Worm (Caenorhabditis elegans) whole organism, L2 larva: ENCODE data around the gene Y54G2A.48.

ENCODE experiments used
- C34F6.9 ChIP-seq: fragments of 150-350 bp; optimal IDR thresholded peaks from 2 replicates; lab custom pipeline; 2014; ENCODE audit warnings: missing biosample characterization, missing genetic modification characterization
- R02D3.7 ChIP-seq: fragments of 150-350 bp; optimal IDR thresholded peaks from 2 replicates; lab custom pipeline; 2014; ENCODE audit warnings: missing biosample characterization, missing genetic modification characterization
- Y55F3AM.14 ChIP-seq: fragments of 200-800 bp; sonication (Bioruptor generic); optimal IDR thresholded peaks from 2 replicates; lab custom pipeline; 2018; ENCODE audit warnings: mild to moderate bottlenecking, missing genetic modification characterization, missing compliant biosample characterization
- ZK546.5 ChIP-seq: sonication (generic microtip); optimal IDR thresholded peaks from 2 replicates; lab custom pipeline; 2017; ENCODE audit warnings: missing biosample characterization, missing genetic modification characterization
- alr-1 ChIP-seq: fragments of 150-350 bp; optimal IDR thresholded peaks from 2 replicates; lab custom pipeline; 2014; ENCODE audit warnings: missing biosample characterization, missing genetic modification characterization
- aly-2 ChIP-seq: fragments of 150-350 bp; optimal IDR thresholded peaks from 2 replicates; lab custom pipeline; 2014; ENCODE audit warnings: missing biosample characterization, missing genetic modification characterization
- ama-1 ChIP-seq: fragments of 150-350 bp; optimal IDR thresholded peaks from 2 replicates; lab custom pipeline; 2018; ENCODE audit warnings: inconsistent platforms
- ceh-16 ChIP-seq: fragments of 150-350 bp; optimal IDR thresholded peaks from 2 replicates; lab custom pipeline; 2014; ENCODE audit warnings: missing biosample characterization, missing genetic modification characterization
- ceh-82 ChIP-seq: fragments of 150-350 bp; optimal IDR thresholded peaks from 2 replicates; lab custom pipeline; 2014; ENCODE audit warnings: missing biosample characterization, missing genetic modification characterization
- crh-2 ChIP-seq: sonication (generic microtip); optimal IDR thresholded peaks from 2 replicates; lab custom pipeline; 2017; ENCODE audit warnings: missing biosample characterization, missing genetic modification characterization
- dmd-4 ChIP-seq: sonication (generic microtip); optimal IDR thresholded peaks from 2 replicates; lab custom pipeline; 2017; ENCODE audit warnings: missing biosample characterization, missing genetic modification characterization
- elt-1 ChIP-seq: fragments of 150-350 bp; optimal IDR thresholded peaks from 2 replicates; lab custom pipeline; 2014; ENCODE audit warnings: missing biosample characterization, missing genetic modification characterization
- elt-3 ChIP-seq: sonication (generic microtip); optimal IDR thresholded peaks from 2 replicates; lab custom pipeline; 2017; ENCODE audit warnings: missing biosample characterization, missing genetic modification characterization
- fos-1 ChIP-seq: fragments of 150-350 bp; optimal IDR thresholded peaks from 2 replicates; lab custom pipeline; 2014; ENCODE audit warnings: missing biosample characterization, missing genetic modification characterization
- gmeb-1 ChIP-seq: fragments of 150-350 bp; optimal IDR thresholded peaks from 2 replicates; lab custom pipeline; 2014; ENCODE audit warnings: missing biosample characterization, missing genetic modification characterization
- lin-11 ChIP-seq: fragments of 150-350 bp; sonication (generic microtip); optimal IDR thresholded peaks from 2 replicates; lab custom pipeline; 2014; ENCODE audit warnings: missing biosample characterization, missing genetic modification characterization, inconsistent platforms, mixed read lengths
- lin-13 ChIP-seq: fragments of 150-350 bp; optimal IDR thresholded peaks from 2 replicates; lab custom pipeline; 2014; ENCODE audit warnings: missing biosample characterization, missing genetic modification reagents, missing genetic modification characterization
- lin-39 ChIP-seq: fragments of 150-350 bp; optimal IDR thresholded peaks from 2 replicates; lab custom pipeline; 2014; ENCODE audit warnings: missing biosample characterization, missing genetic modification reagents, missing genetic modification characterization
- lsy-2 ChIP-seq, 2 experiments: fragments of 150-350 bp in 1 of 2; sonication (generic microtip) in 1 of 2; optimal IDR thresholded peaks; 2 replicates each; lab custom pipeline; 2014 to 2017; ENCODE audit warnings: missing biosample characterization in 2 of 2, missing genetic modification characterization in 2 of 2
- mab-5 ChIP-seq: fragments of 150-350 bp; optimal IDR thresholded peaks from 2 replicates; lab custom pipeline; 2014; ENCODE audit warnings: missing biosample characterization, missing genetic modification characterization
- mdl-1 ChIP-seq, 2 experiments: fragments of 150-350 bp in 1 of 2; sonication (generic microtip) in 1 of 2; optimal IDR thresholded peaks; 2 replicates each; lab custom pipeline; 2017; ENCODE audit warnings: missing biosample characterization in 2 of 2, missing genetic modification characterization in 2 of 2
- nhr-11 ChIP-seq: fragments of 150-350 bp; optimal IDR thresholded peaks from 2 replicates; lab custom pipeline; 2014; ENCODE audit warnings: missing biosample characterization, missing genetic modification characterization
- nhr-12 ChIP-seq: fragments of 150-350 bp; optimal IDR thresholded peaks from 2 replicates; lab custom pipeline; 2014; ENCODE audit warnings: missing biosample characterization, missing genetic modification characterization
- nhr-129 ChIP-seq: fragments of 150-350 bp; optimal IDR thresholded peaks from 2 replicates; lab custom pipeline; 2014; ENCODE audit warnings: missing biosample characterization, missing genetic modification characterization
- nhr-21 ChIP-seq: fragments of 150-350 bp; optimal IDR thresholded peaks from 2 replicates; lab custom pipeline; 2014; ENCODE audit warnings: missing biosample characterization, missing genetic modification characterization
- nhr-23 ChIP-seq: fragments of 150-350 bp; optimal IDR thresholded peaks from 2 replicates; lab custom pipeline; 2014; ENCODE audit warnings: missing biosample characterization, missing genetic modification reagents, missing genetic modification characterization
- nhr-237 ChIP-seq: fragments of 150-350 bp; optimal IDR thresholded peaks from 2 replicates; lab custom pipeline; 2014; ENCODE audit warnings: missing biosample characterization, missing genetic modification characterization
- nhr-6 ChIP-seq: fragments of 150-350 bp; optimal IDR thresholded peaks from 2 replicates; lab custom pipeline; 2014; ENCODE audit warnings: missing biosample characterization, missing genetic modification characterization
- sem-4 ChIP-seq: fragments of 150-350 bp; optimal IDR thresholded peaks from 2 replicates; lab custom pipeline; 2014; ENCODE audit warnings: missing biosample characterization, missing genetic modification reagents, missing genetic modification characterization
- skn-1 ChIP-seq: sonication (generic microtip); optimal IDR thresholded peaks from 2 replicates; lab custom pipeline; 2017; ENCODE audit warnings: missing biosample characterization, missing genetic modification characterization
- sma-3 ChIP-seq: sonication (generic microtip); optimal IDR thresholded peaks from 2 replicates; lab custom pipeline; 2016; ENCODE audit warnings: missing genetic modification reagents, missing genetic modification characterization, missing compliant biosample characterization
- sma-9 ChIP-seq, 2 experiments: fragments of 150-350 bp in 1 of 2; sonication (generic microtip) in 1 of 2; optimal IDR thresholded peaks; 2 replicates each; lab custom pipeline; 2014 to 2016; ENCODE audit warnings: missing genetic modification characterization in 2 of 2, mild to moderate bottlenecking in 1 of 2, missing biosample characterization in 1 of 2, missing compliant biosample characterization in 1 of 2, missing genetic modification reagents in 1 of 2, moderate library complexity in 1 of 2
- snpc-4 ChIP-seq: fragments of 150-350 bp; optimal IDR thresholded peaks from 2 replicates; lab custom pipeline; 2014; ENCODE audit warnings: missing biosample characterization, missing genetic modification characterization
- unc-39 ChIP-seq: fragments of 150-350 bp; optimal IDR thresholded peaks from 2 replicates; lab custom pipeline; 2014; ENCODE audit warnings: missing biosample characterization, missing genetic modification characterization
- unc-62 ChIP-seq: fragments of 150-350 bp; optimal IDR thresholded peaks from 2 replicates; lab custom pipeline; 2014; ENCODE audit warnings: missing biosample characterization, missing genetic modification reagents, missing genetic modification characterization
- ztf-11 ChIP-seq: sonication (generic microtip); optimal IDR thresholded peaks from 2 replicates; lab custom pipeline; 2017; ENCODE audit warnings: missing biosample characterization, missing genetic modification characterization
- ztf-4 ChIP-seq: fragments of 150-350 bp; optimal IDR thresholded peaks from 2 replicates; lab custom pipeline; 2014; ENCODE audit warnings: missing biosample characterization, missing genetic modification characterization

The Y54G2A.48 gene

ce11 chrIV:2832587-2832986 is at the start of gene Y54G2A.48, which contains the start of gene pudl-1:
TSS of gene Y54G2A.48 (minus strand) at chrIV:2832687.
TSS of gene pudl-1 (plus strand) at chrIV:2832906.
- TF ChIP-seq aly-2 (tag; lab: Kevin White, UChicago): no peak
- no peak for TF ChIP-seq nhr-21

- TF ChIP-seq ztf-11 (tag; lab: Kevin White, UChicago): no peak
- TF ChIP-seq dmd-4 (tag; lab: Kevin White, UChicago): no peak
- TF ChIP-seq nhr-23 (tag; lab: Kevin White, UChicago): no peak
- no peak for TF ChIP-seq mdl-1 (tag; optimal IDR thresholded peaks at IDR 0.05; lab: Kevin White, UChicago)
- TF ChIP-seq unc-62 (GFP tag; lab: Kevin White, UChicago): no peak
- no peak for TF ChIP-seq sma-9 (GFP tag; optimal IDR thresholded peaks at IDR 0.05; lab: Kevin White, UChicago)
- no peak for TF ChIP-seq sma-9 (tag; optimal IDR thresholded peaks at IDR 0.05; lab: Kevin White, UChicago)
- no peak for TF ChIP-seq C34F6.9 (tag; lab: Kevin White, UChicago)
- TF ChIP-seq Y55F3AM.14 (GFP tag; lab: Kevin White, UChicago): no peak
- TF ChIP-seq nhr-129 (tag; lab: Kevin White, UChicago): no peak
- TF ChIP-seq sma-3: no peak
- no peak for TF ChIP-seq nhr-21
- TF ChIP-seq elt-1 (tag; lab: Kevin White, UChicago): no peak
- no peak for TF ChIP-seq nhr-12
- TF ChIP-seq mab-5 (tag; lab: Kevin White, UChicago): no peak
- TF ChIP-seq skn-1 (tag; lab: Kevin White, UChicago): no peak
- TF ChIP-seq fos-1 (tag; lab: Kevin White, UChicago): no peak
- TF ChIP-seq unc-39 (tag; lab: Kevin White, UChicago): no peak
- TF ChIP-seq nhr-11: no peak
These were observed 32.3 kb upstream of the Y54G2A.48 start, which contains the start of gene Y54G2A.16 for ce11 chrIV:2864743-2865142. TSS of gene Y54G2A.16 (minus strand) at chrIV:2864843.

DNA sequence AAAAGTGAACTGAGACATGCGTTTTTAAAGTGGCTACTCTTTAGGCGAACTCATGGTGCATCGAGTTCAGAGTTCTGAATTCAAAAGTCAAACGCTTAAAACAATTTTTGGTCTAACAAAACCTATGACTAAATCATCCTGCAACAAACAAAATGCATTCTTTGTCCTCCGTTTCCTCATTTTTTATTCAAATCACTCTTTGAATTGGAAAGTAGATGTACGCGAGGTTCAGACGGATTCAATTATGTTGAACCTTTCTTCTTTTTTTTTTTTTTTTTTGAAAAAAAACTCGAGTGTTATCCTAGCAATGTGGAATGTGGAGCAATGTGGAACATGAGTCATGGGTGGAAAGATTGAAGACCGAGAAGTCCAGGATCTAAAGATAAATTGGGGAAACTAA is 26.2 kb upstream of the Y54G2A.48 start:
- TF ChIP-seq nhr-129 (tag; lab: Kevin White, UChicago): no peak
- TF ChIP-seq ztf-4 (tag; lab: Kevin White, UChicago): no peak
- no peak for TF ChIP-seq mab-5 (tag; lab: Kevin White, UChicago)
- TF ChIP-seq lin-39: no peak
- TF ChIP-seq nhr-23 (tag; lab: Kevin White, UChicago): no peak
- no peak for TF ChIP-seq R02D3.7
- no peak for TF ChIP-seq ZK546.5 (tag; lab: Kevin White, UChicago)
- no peak for TF ChIP-seq gmeb-1 (tag; lab: Kevin White, UChicago)
- no peak for TF ChIP-seq sma-9 (GFP tag; optimal IDR thresholded peaks at IDR 0.05; lab: Kevin White, UChicago)
- no peak for TF ChIP-seq sma-9 (tag; optimal IDR thresholded peaks at IDR 0.05; lab: Kevin White, UChicago)
- no peak for TF ChIP-seq ceh-16
- no peak for TF ChIP-seq unc-39 (tag; lab: Kevin White, UChicago)
- TF ChIP-seq nhr-21: no peak
- no peak for TF ChIP-seq lin-13
- TF ChIP-seq snpc-4 (tag; lab: Kevin White, UChicago): no peak
- TF ChIP-seq lsy-2 (tag; optimal IDR thresholded peaks at IDR 0.05; lab: Kevin White, UChicago): no peak
- no peak for TF ChIP-seq elt-3 (tag; lab: Kevin White, UChicago)
- no peak for TF ChIP-seq aly-2 (tag; lab: Kevin White, UChicago)
- no peak for TF ChIP-seq mdl-1 (tag; optimal IDR thresholded peaks at IDR 0.05; lab: Kevin White, UChicago)
- TF ChIP-seq nhr-6 (tag; lab: Kevin White, UChicago): no peak
- no peak for TF ChIP-seq nhr-237

- TF ChIP-seq ztf-11 (tag; lab: Kevin White, UChicago): no peak
- no peak for TF ChIP-seq ama-1
- no peak for TF ChIP-seq nhr-6 (tag; lab: Kevin White, UChicago)
- TF ChIP-seq elt-3 (tag; lab: Kevin White, UChicago): no peak
- no peak for TF ChIP-seq mab-5 (tag; lab: Kevin White, UChicago)
- TF ChIP-seq snpc-4 (tag; lab: Kevin White, UChicago): no peak
- peak; percentile 78 for TF ChIP-seq sma-9 (GFP tag; optimal IDR thresholded peaks at IDR 0.05; lab: Kevin White, UChicago)
- no peak for TF ChIP-seq sma-9 (tag; optimal IDR thresholded peaks at IDR 0.05; lab: Kevin White, UChicago)
- TF ChIP-seq ceh-82 (tag; lab: Kevin White, UChicago): no peak
- peak; percentile 3 for TF ChIP-seq gmeb-1 (tag; lab: Kevin White, UChicago)
- TF ChIP-seq fos-1 (tag; lab: Kevin White, UChicago): peak; percentile 70
- no peak for TF ChIP-seq R02D3.7
- TF ChIP-seq lsy-2 (tag; optimal IDR thresholded peaks at IDR 0.05; lab: Kevin White, UChicago): no peak
- no peak for TF ChIP-seq lin-11 (tag; lab: Kevin White, UChicago)
- no peak for TF ChIP-seq nhr-12
- TF ChIP-seq crh-2 (tag; lab: Kevin White, UChicago): peak; percentile 60
- TF ChIP-seq skn-1 (tag; lab: Kevin White, UChicago): no peak
- no peak for TF ChIP-seq alr-1 (tag; lab: Kevin White, UChicago)
- TF ChIP-seq mdl-1 (tag; optimal IDR thresholded peaks at IDR 0.05; lab: Kevin White, UChicago): no peak
- no peak for TF ChIP-seq C34F6.9 (tag; lab: Kevin White, UChicago)
- TF ChIP-seq dmd-4 (tag; lab: Kevin White, UChicago): no peak
- TF ChIP-seq nhr-21: no peak
- TF ChIP-seq sem-4 (tag; lab: Kevin White, UChicago): no peak
- TF ChIP-seq elt-1 (tag; lab: Kevin White, UChicago): no peak
- no peak for TF ChIP-seq Y55F3AM.14 (GFP tag; lab: Kevin White, UChicago)
- TF ChIP-seq, all 48 proteins: peak for 4
These were observed 22.7 kb upstream of the Y54G2A.48 start for ce11 chrIV:2855056-2855752.
